Fruit fly (Drosophila melanogaster): ENCODE measurements around the gene Kap-alpha3.
A peak's percentile ranks its signal among the peaks of the same experiment; 100 is the strongest.

Kap-alpha3 gene

DNA sequence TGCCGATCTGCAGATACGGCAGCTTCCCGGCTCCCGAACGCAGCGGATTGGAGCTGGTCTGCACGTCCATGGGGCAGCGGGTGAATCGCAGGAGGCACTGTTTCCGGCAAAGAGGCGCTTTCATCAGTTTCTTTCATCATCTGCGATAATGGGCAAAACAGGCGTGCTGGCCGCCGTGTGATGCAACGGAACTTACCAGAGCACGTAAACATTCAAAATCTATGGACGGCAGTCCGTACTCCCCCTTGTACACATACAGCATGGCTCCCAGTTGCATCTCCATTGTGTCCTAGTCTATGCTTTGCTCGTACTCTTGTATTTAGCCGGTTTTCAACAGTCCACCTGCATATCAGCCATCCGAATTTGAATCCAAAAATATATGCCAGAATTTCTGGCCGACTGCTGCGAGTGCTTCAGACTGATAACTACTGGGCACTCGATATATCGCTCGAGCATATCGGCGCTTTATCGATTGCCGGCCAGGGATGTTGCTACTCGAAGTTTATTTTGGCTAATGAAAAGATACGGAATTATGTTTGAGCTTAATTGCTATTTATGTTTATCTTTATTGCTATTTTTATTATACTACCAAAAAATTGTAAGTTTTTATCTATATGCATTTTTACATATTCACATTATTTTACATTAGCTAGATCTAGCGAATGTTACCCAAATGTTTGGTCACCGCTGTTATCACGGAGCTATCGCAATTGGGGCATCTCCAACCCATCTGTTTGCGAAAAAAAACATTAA lies 14.1 kb downstream of the Kap-alpha3 start, which contains the start of the genes CG9393 and Vps45 (continued):
- TF ChIP-seq ara (GFP tag; IDR thresholded peaks at IDR 0.05) (peak; percentile 37), vvl (GFP tag; IDR thresholded peaks at IDR 0.05) (peak; percentile 64), tna (GFP tag; IDR thresholded peaks at IDR 0.05; ENCODE audit: partially characterized antibody) (peak; percentile 87), tgo (GFP tag; IDR thresholded peaks at IDR 0.05) (peak; percentile 48; the same call in 1 of the 3 replicates), shn (GFP tag; optimal IDR thresholded peaks at IDR 0.05) (peak; percentile 52), CG6813 (GFP tag; optimal IDR thresholded peaks at IDR 0.05) (no peak), gsb-n (tag; optimal IDR thresholded peaks at IDR 0.05) (no peak), NC2α (GFP tag; optimal IDR thresholded peaks at IDR 0.05) (peak; percentile 29), E2f1 (GFP tag; IDR thresholded peaks at IDR 0.05) (peak; percentile 16; the same call in 1 of the 2 replicates), row (GFP tag; IDR thresholded peaks at IDR 0.05) (peak; percentile 89), CG4328 (GFP tag; optimal IDR thresholded peaks at IDR 0.05) (peak; percentile 16), pb (GFP tag; optimal IDR thresholded peaks at IDR 0.05) (no peak), Atf3 (GFP tag; optimal IDR thresholded peaks at IDR 0.05) (peak; percentile 42), CG13894 (tag; optimal IDR thresholded peaks at IDR 0.05) (no peak), CG6175 (GFP tag; IDR thresholded peaks at IDR 0.05) (no peak), ase (GFP tag; IDR thresholded peaks at IDR 0.05) (no peak), CG1603 (tag; optimal IDR thresholded peaks at IDR 0.05) (no peak), Hr51 (GFP tag; optimal IDR thresholded peaks at IDR 0.05) (peak in 1 of 2 experiments; percentile 78), ash1 (GFP tag; optimal IDR thresholded peaks at IDR 0.05) (no peak), CG3995 (GFP tag; optimal IDR thresholded peaks at IDR 0.05) (peak; percentile 92), tx (GFP tag; optimal IDR thresholded peaks at IDR 0.05) (peak; percentile 25), Atf6 (GFP tag; IDR thresholded peaks at IDR 0.05) (no peak; the same call in 1 of the 2 replicates), MTF-1 (GFP tag; optimal IDR thresholded peaks at IDR 0.05; ENCODE audit: borderline replicate concordance) (no peak), CTCF (GFP tag; optimal IDR thresholded peaks at IDR 0.05) (peak; percentile 22), repo (GFP tag; optimal IDR thresholded peaks at IDR 0.05) (no peak), hbn (GFP tag; IDR thresholded peaks at IDR 0.05; ENCODE audit: partially characterized antibody) (peak; percentile 92), bigmax (GFP tag; optimal IDR thresholded peaks at IDR 0.05) (no peak), unpg (GFP tag; optimal IDR thresholded peaks at IDR 0.05) (no peak), esg (GFP tag; conservative IDR thresholded peaks at IDR 0.05) (peak; percentile 50; the same call in 1 of the 2 replicates), CG15514 (GFP tag; optimal IDR thresholded peaks at IDR 0.05) (peak; percentile 67), CG33213 (GFP tag; optimal IDR thresholded peaks at IDR 0.05) (peak; percentile 12), Fer1 (GFP tag; optimal IDR thresholded peaks at IDR 0.05) (peak; percentile 59), wdn (GFP tag; IDR thresholded peaks at IDR 0.05) (no peak), grau (tag; optimal IDR thresholded peaks at IDR 0.05) (peak; percentile 66), caup (GFP tag; optimal IDR thresholded peaks at IDR 0.05; ENCODE audit: severe bottlenecking) (peak; percentile 43), grn (GFP tag; optimal IDR thresholded peaks at IDR 0.05) (peak; percentile 84), fru (optimal IDR thresholded peaks at IDR 0.05) (no peak), Ravus (GFP tag; IDR thresholded peaks at IDR 0.05) (no peak; the same call in 1 of the 2 replicates), CG34224 (GFP tag; IDR thresholded peaks at IDR 0.05; ENCODE audit: partially characterized antibody) (peak; percentile 91), CG12391 (tag; optimal IDR thresholded peaks at IDR 0.05) (peak; percentile 80), bbx (GFP tag; IDR thresholded peaks at IDR 0.05; ENCODE audit: partially characterized antibody) (peak; percentile 92), knrl (GFP tag; IDR thresholded peaks at IDR 0.05; ENCODE audit: partially characterized antibody) (peak; percentile 95), CG18011 (GFP tag; optimal IDR thresholded peaks at IDR 0.05) (peak; percentile 25), CG11247 (GFP tag; IDR thresholded peaks at IDR 0.05) (no peak), lab (GFP tag; optimal IDR thresholded peaks at IDR 0.05) (no peak), zf30C (GFP tag; optimal IDR thresholded peaks at IDR 0.05) (no peak), CG5953 (GFP tag; IDR thresholded peaks at IDR 0.05) (no peak), pita (GFP tag; optimal IDR thresholded peaks at IDR 0.05) (no peak), Dfd (GFP tag; optimal IDR thresholded peaks at IDR 0.05) (no peak)

Measured in whole organism, embryonic.